Worm (Caenorhabditis elegans) whole organism, mixed stage, embryonic: ENCODE measurements around the gene R07C12.1.

Source experiments
- ces-1 ChIP-seq: fragments of 150-350 bp; optimal IDR thresholded peaks from 2 replicates; lab custom pipeline; 2014; ENCODE audit warnings: missing biosample characterization, missing genetic modification reagents, missing genetic modification characterization
- elt-3 ChIP-seq: fragments of 150-350 bp; optimal IDR thresholded peaks from 2 replicates; lab custom pipeline; 2014; ENCODE audit warnings: missing biosample characterization, missing genetic modification characterization
- pha-4 ChIP-seq: fragments of 150-350 bp; optimal IDR thresholded peaks from 2 replicates; lab custom pipeline; 2018; ENCODE audit warnings: missing biosample characterization, missing genetic modification reagents, missing genetic modification characterization
- snpc-4 ChIP-seq: fragments of 150-350 bp; optimal IDR thresholded peaks from 2 replicates; lab custom pipeline; 2014; ENCODE audit warnings: missing biosample characterization, missing genetic modification characterization
- unc-62 ChIP-seq: fragments of 150-350 bp; optimal IDR thresholded peaks from 2 replicates; lab custom pipeline; 2014; ENCODE audit warnings: missing biosample characterization, missing genetic modification reagents, missing genetic modification characterization

ce11 chrIV:4137472-4137871 lies 14.8 kb upstream of the R07C12.1 start, which contains the start of gene F49F1.9:
- no peak for TF ChIP-seq unc-62 (GFP tag; lab: Kevin White, UChicago)
- no peak for TF ChIP-seq elt-3
- no peak for TF ChIP-seq snpc-4 (tag; lab: Kevin White, UChicago)
- no peak for TF ChIP-seq ces-1 (GFP tag; lab: Kevin White, UChicago)
- TF ChIP-seq pha-4 (tag; lab: Kevin White, UChicago), result no peak
